Worm (Caenorhabditis elegans) whole organism, L3 larva: ENCODE data around the gene jmjd-3.3.

Source experiments
- R02D3.7 ChIP-seq: fragments of 150-350 bp; optimal IDR thresholded peaks from 2 replicates; lab custom pipeline; 2014; ENCODE audit warnings: missing biosample characterization, missing genetic modification characterization
- ZK546.5 ChIP-seq: sonication (generic microtip); optimal IDR thresholded peaks from 2 replicates; lab custom pipeline; 2017; ENCODE audit warnings: missing biosample characterization, missing genetic modification characterization
- aly-2 ChIP-seq: fragments of 150-350 bp; optimal IDR thresholded peaks from 2 replicates; lab custom pipeline; 2014; ENCODE audit warnings: missing biosample characterization, missing genetic modification characterization
- ama-1 ChIP-seq: fragments of 150-350 bp; optimal IDR thresholded peaks from 2 replicates; lab custom pipeline; 2018
- ceh-16 ChIP-seq: sonication (generic microtip); optimal IDR thresholded peaks from 2 replicates; lab custom pipeline; 2017; ENCODE audit warnings: missing biosample characterization, missing genetic modification characterization
- ceh-28 ChIP-seq: fragments of 150-350 bp; optimal IDR thresholded peaks from 2 replicates; lab custom pipeline; 2014; ENCODE audit warnings: missing biosample characterization, missing genetic modification reagents, missing genetic modification characterization
- ceh-82 ChIP-seq: fragments of 150-350 bp; optimal IDR thresholded peaks from 2 replicates; lab custom pipeline; 2014; ENCODE audit warnings: missing biosample characterization, missing genetic modification characterization
- ceh-9 ChIP-seq: sonication (generic microtip); optimal IDR thresholded peaks from 2 replicates; lab custom pipeline; 2018; ENCODE audit warnings: missing biosample characterization, missing genetic modification characterization
- daf-12 ChIP-seq: fragments of 150-350 bp; optimal IDR thresholded peaks from 2 replicates; lab custom pipeline; 2014; ENCODE audit warnings: missing biosample characterization, missing genetic modification reagents, missing genetic modification characterization
- egl-27 ChIP-seq: sonication (generic microtip); optimal IDR thresholded peaks from 4 replicates; lab custom pipeline; 2017; ENCODE audit warnings: missing biosample characterization, missing genetic modification reagents, missing genetic modification characterization
- egl-5 ChIP-seq: fragments of 150-350 bp; optimal IDR thresholded peaks from 2 replicates; lab custom pipeline; 2017; ENCODE audit warnings: missing biosample characterization, missing genetic modification reagents, missing genetic modification characterization, inconsistent platforms
- elt-1 ChIP-seq: fragments of 150-350 bp; optimal IDR thresholded peaks from 2 replicates; lab custom pipeline; 2014; ENCODE audit warnings: missing biosample characterization, missing genetic modification characterization
- elt-2 ChIP-seq: sonication (generic microtip); optimal IDR thresholded peaks from 2 replicates; lab custom pipeline; 2016; ENCODE audit warnings: missing genetic modification reagents, mild to moderate bottlenecking, missing genetic modification characterization, missing compliant biosample characterization
- elt-3 ChIP-seq, 3 experiments: fragments of 150-350 bp in 1 of 3; sonication (generic microtip) in 2 of 3; optimal IDR thresholded peaks; 2 replicates in 2 of 3; 4 replicates in 1 of 3; lab custom pipeline; 2014 to 2017; ENCODE audit warnings: missing biosample characterization in 3 of 3, missing genetic modification characterization in 3 of 3
- eor-1 ChIP-seq, 2 experiments: fragments of 150-350 bp; optimal IDR thresholded peaks; 2 replicates each; lab custom pipeline; 2014 to 2018; ENCODE audit warnings: missing biosample characterization in 2 of 2, missing genetic modification characterization in 2 of 2
- fkh-10 ChIP-seq: sonication (generic microtip); optimal IDR thresholded peaks from 2 replicates; lab custom pipeline; 2017; ENCODE audit warnings: missing biosample characterization, missing genetic modification reagents, missing genetic modification characterization
- fkh-2 ChIP-seq: fragments of 150-350 bp; optimal IDR thresholded peaks from 2 replicates; lab custom pipeline; 2014; ENCODE audit warnings: missing biosample characterization, missing genetic modification reagents, missing genetic modification characterization
- fos-1 ChIP-seq: fragments of 150-350 bp; optimal IDR thresholded peaks from 2 replicates; lab custom pipeline; 2014; ENCODE audit warnings: missing biosample characterization, missing genetic modification characterization
- hmg-11 ChIP-seq: sonication (generic microtip); optimal IDR thresholded peaks from 2 replicates; lab custom pipeline; 2016; ENCODE audit warnings: missing genetic modification characterization, missing compliant biosample characterization
- jun-1 ChIP-seq: fragments of 150-350 bp; optimal IDR thresholded peaks from 2 replicates; lab custom pipeline; 2014; ENCODE audit warnings: missing biosample characterization, missing genetic modification reagents, missing genetic modification characterization
- lin-15B ChIP-seq: fragments of 150-350 bp; optimal IDR thresholded peaks from 2 replicates; lab custom pipeline; 2014; ENCODE audit warnings: missing biosample characterization, missing genetic modification characterization
- lin-39 ChIP-seq: fragments of 150-350 bp; optimal IDR thresholded peaks from 2 replicates; lab custom pipeline; 2018; ENCODE audit warnings: missing biosample characterization, missing genetic modification reagents, missing genetic modification characterization
- lsy-12 ChIP-seq: sonication (generic microtip); optimal IDR thresholded peaks from 2 replicates; lab custom pipeline; 2016; ENCODE audit warnings: mild to moderate bottlenecking, missing genetic modification characterization, missing compliant biosample characterization
- mdl-1 ChIP-seq: fragments of 150-350 bp; optimal IDR thresholded peaks from 2 replicates; lab custom pipeline; 2014; ENCODE audit warnings: missing biosample characterization, missing genetic modification characterization
- mml-1 ChIP-seq: fragments of 150-350 bp; sonication (generic microtip); optimal IDR thresholded peaks from 3 replicates; lab custom pipeline; 2014; ENCODE audit warnings: missing biosample characterization, missing genetic modification characterization
- nfya-1 ChIP-seq: sonication (generic microtip); optimal IDR thresholded peaks from 2 replicates; lab custom pipeline; 2017; ENCODE audit warnings: missing genetic modification characterization, mild to moderate bottlenecking, missing compliant biosample characterization, antibody characterized with exemption, moderate library complexity; ENCODE audit not compliant: insufficient read depth
- nhr-11 ChIP-seq: fragments of 150-350 bp; optimal IDR thresholded peaks from 2 replicates; lab custom pipeline; 2014; ENCODE audit warnings: missing biosample characterization, missing genetic modification characterization
- nhr-12 ChIP-seq: fragments of 150-350 bp; optimal IDR thresholded peaks from 2 replicates; lab custom pipeline; 2014; ENCODE audit warnings: missing biosample characterization, missing genetic modification characterization
- nhr-23 ChIP-seq: fragments of 150-350 bp; optimal IDR thresholded peaks from 2 replicates; lab custom pipeline; 2014; ENCODE audit warnings: missing biosample characterization, missing genetic modification reagents, missing genetic modification characterization
- nhr-237 ChIP-seq: fragments of 150-350 bp; optimal IDR thresholded peaks from 2 replicates; lab custom pipeline; 2014; ENCODE audit warnings: missing biosample characterization, missing genetic modification characterization
- nhr-25 ChIP-seq: sonication (generic microtip); optimal IDR thresholded peaks from 2 replicates; lab custom pipeline; 2017; ENCODE audit warnings: missing biosample characterization, missing genetic modification characterization
- nhr-28 ChIP-seq: fragments of 150-350 bp; optimal IDR thresholded peaks from 2 replicates; lab custom pipeline; 2014; ENCODE audit warnings: missing biosample characterization, missing genetic modification characterization
- nhr-43 ChIP-seq: sonication (generic microtip); optimal IDR thresholded peaks from 2 replicates; lab custom pipeline; 2016; ENCODE audit warnings: mild to moderate bottlenecking, missing genetic modification characterization, missing compliant biosample characterization; ENCODE audit not compliant: poor library complexity, severe bottlenecking
- nhr-67 ChIP-seq: fragments of 150-350 bp; optimal IDR thresholded peaks from 2 replicates; lab custom pipeline; 2014; ENCODE audit warnings: missing biosample characterization, missing genetic modification characterization
- nhr-76 ChIP-seq: fragments of 150-350 bp; sonication (generic microtip); optimal IDR thresholded peaks from 5 replicates; lab custom pipeline; 2014; ENCODE audit warnings: missing biosample characterization, missing genetic modification characterization
- nhr-77 ChIP-seq: fragments of 150-350 bp; optimal IDR thresholded peaks from 2 replicates; lab custom pipeline; 2014; ENCODE audit warnings: missing biosample characterization, missing genetic modification characterization
- pha-4 ChIP-seq: fragments of 150-350 bp; optimal IDR thresholded peaks from 2 replicates; lab custom pipeline; 2014; ENCODE audit warnings: missing biosample characterization, missing genetic modification reagents, missing genetic modification characterization
- pqm-1 ChIP-seq: fragments of 150-350 bp; optimal IDR thresholded peaks from 2 replicates; lab custom pipeline; 2017; ENCODE audit warnings: missing biosample characterization, missing genetic modification characterization, inconsistent platforms
- sea-2 ChIP-seq: fragments of 150-350 bp; sonication (generic microtip); optimal IDR thresholded peaks from 4 replicates; lab custom pipeline; 2014; ENCODE audit warnings: missing biosample characterization, missing genetic modification reagents, missing genetic modification characterization
- skn-1 ChIP-seq: fragments of 150-350 bp; optimal IDR thresholded peaks from 2 replicates; lab custom pipeline; 2014; ENCODE audit warnings: missing biosample characterization, missing genetic modification characterization
- snpc-4 ChIP-seq: fragments of 150-350 bp; optimal IDR thresholded peaks from 2 replicates; lab custom pipeline; 2014; ENCODE audit warnings: missing biosample characterization, missing genetic modification characterization
- tbx-2 ChIP-seq: sonication (generic microtip); optimal IDR thresholded peaks from 2 replicates; lab custom pipeline; 2016; ENCODE audit warnings: mild to moderate bottlenecking, missing genetic modification characterization, missing compliant biosample characterization
- unc-39 ChIP-seq: sonication (generic microtip); optimal IDR thresholded peaks from 4 replicates; lab custom pipeline; 2017; ENCODE audit warnings: missing biosample characterization, missing genetic modification characterization
- unc-62 ChIP-seq: fragments of 150-350 bp; sonication (generic microtip); optimal IDR thresholded peaks from 4 replicates; lab custom pipeline; 2014; ENCODE audit warnings: missing biosample characterization, missing genetic modification reagents, missing genetic modification characterization
- zag-1 ChIP-seq: fragments of 150-350 bp; optimal IDR thresholded peaks from 2 replicates; lab custom pipeline; 2014; ENCODE audit warnings: missing biosample characterization, missing genetic modification characterization
- ztf-11 ChIP-seq: fragments of 150-350 bp; optimal IDR thresholded peaks from 2 replicates; lab custom pipeline; 2014; ENCODE audit warnings: missing biosample characterization, missing genetic modification characterization
- ztf-4 ChIP-seq: fragments of 150-350 bp; optimal IDR thresholded peaks from 2 replicates; lab custom pipeline; 2014; ENCODE audit warnings: missing biosample characterization, missing genetic modification characterization

jmjd-3.3 gene

ce11 chrX:13396550-13397023 lies 39.6 kb upstream of the jmjd-3.3 start, which contains the start of gene F02C12.3:
Gene F02C12.3, plus strand, starts transcription at chrX:13396973.
- TF ChIP-seq nhr-67 (tag; lab: Kevin White, UChicago) (no peak), ZK546.5 (tag; lab: Kevin White, UChicago) (no peak), ztf-11 (tag; lab: Kevin White, UChicago) (no peak), lin-39 (peak; percentile 41), lin-15B (peak; percentile 91), unc-62 (GFP tag; lab: Kevin White, UChicago) (no peak), ceh-28 (tag; lab: Kevin White, UChicago) (peak; percentile 46), ceh-16 (tag; lab: Kevin White, UChicago) (no peak), lsy-12 (tag; lab: Kevin White, UChicago) (no peak), zag-1 (tag; lab: Kevin White, UChicago) (no peak), nhr-77 (no peak), hmg-11 (peak; percentile 74), ceh-82 (tag; lab: Kevin White, UChicago) (peak; percentile 41), fos-1 (no peak), pha-4 (tag; lab: Kevin White, UChicago) (peak; percentile 90), ceh-9 (tag; lab: Kevin White, UChicago) (no peak), nhr-12 (no peak), ama-1 (no peak), elt-3 (tag; optimal IDR thresholded peaks at IDR 0.05; lab: Kevin White, UChicago) (no peak), mml-1 (tag; lab: Kevin White, UChicago) (no peak), nhr-76 (tag; lab: Kevin White, UChicago) (no peak), ztf-4 (tag; lab: Kevin White, UChicago) (no peak), elt-2 (tag; lab: Kevin White, UChicago) (peak; percentile 37), sea-2 (GFP tag; lab: Kevin White, UChicago) (no peak), elt-1 (peak; percentile 13), nhr-25 (tag; lab: Kevin White, UChicago) (peak; percentile 84), jun-1 (tag; lab: Kevin White, UChicago) (peak; percentile 49), aly-2 (no peak), nhr-23 (tag; lab: Kevin White, UChicago) (peak; percentile 88), nhr-28 (tag; lab: Kevin White, UChicago) (no peak), R02D3.7 (tag; lab: Kevin White, UChicago) (peak; percentile 97), eor-1 (tag; optimal IDR thresholded peaks at IDR 0.05; lab: Kevin White, UChicago) (no peak), nhr-237 (tag; lab: Kevin White, UChicago) (no peak), unc-39 (tag; lab: Kevin White, UChicago) (no peak), tbx-2 (tag; lab: Kevin White, UChicago) (peak; percentile 65), nhr-11 (no peak), nfya-1 (tag; lab: Kevin White, UChicago) (peak; percentile 87), fkh-10 (GFP tag; lab: Kevin White, UChicago) (peak; percentile 39), mdl-1 (tag; lab: Kevin White, UChicago) (no peak), skn-1 (tag; lab: Kevin White, UChicago) (peak; percentile 66), nhr-43 (peak; percentile 64), fkh-2 (no peak), egl-5 (peak; percentile 46), egl-27 (no peak), daf-12 (tag; lab: Kevin White, UChicago) (no peak), pqm-1 (tag; lab: Kevin White, UChicago) (peak; percentile 36), snpc-4 (tag; lab: Kevin White, UChicago) (peak; percentile 47)
